Fruit fly (Drosophila melanogaster): ENCODE results near the gene b6.

- TF ChIP-seq Gug (GFP tag; IDR thresholded peaks at IDR 0.05) (no peak), CG34406 (GFP tag; optimal IDR thresholded peaks at IDR 0.05) (no peak), Blimp-1 (GFP tag; optimal IDR thresholded peaks at IDR 0.05) (no peak), CG3032 (tag; optimal IDR thresholded peaks at IDR 0.05) (no peak), OdsH (GFP tag; optimal IDR thresholded peaks at IDR 0.05) (no peak), CG6854 (GFP tag; optimal IDR thresholded peaks at IDR 0.05) (no peak), lz (GFP tag; optimal IDR thresholded peaks at IDR 0.05) (no peak), Ets96B (tag; optimal IDR thresholded peaks at IDR 0.05) (peak; percentile 50)
Observed at dm6 chrX:1705929-1706328, 19.5 kb downstream of the b6 start.
